Worm (Caenorhabditis elegans) whole organism, L4 larva: ENCODE results near the gene taf-11.1.

Experiments
- ces-1 ChIP-seq: fragments of 150-350 bp; sonication (generic microtip); optimal IDR thresholded peaks from 4 replicates; lab custom pipeline; 2014; ENCODE audit warnings: missing biosample characterization, missing genetic modification reagents, missing genetic modification characterization
- daf-12 ChIP-seq: fragments of 150-350 bp; optimal IDR thresholded peaks from 2 replicates; lab custom pipeline; 2014; ENCODE audit warnings: missing biosample characterization, missing genetic modification reagents, missing genetic modification characterization
- fkh-10 ChIP-seq: fragments of 150-350 bp; optimal IDR thresholded peaks from 2 replicates; lab custom pipeline; 2014; ENCODE audit warnings: missing biosample characterization, missing genetic modification reagents, missing genetic modification characterization
- hlh-30 ChIP-seq: sonication (generic microtip); optimal IDR thresholded peaks from 2 replicates; lab custom pipeline; 2017; ENCODE audit warnings: antibody characterized with exemption, mild to moderate bottlenecking, missing genetic modification characterization, missing compliant biosample characterization; ENCODE audit not compliant: insufficient read depth
- php-3 ChIP-seq: fragments of 200-800 bp; sonication (Bioruptor generic); IDR thresholded peaks from 2 replicates; pipeline ENCODE4 v1.3.6; 2022; ENCODE audit warnings: missing genetic modification reagents, missing genetic modification characterization, missing compliant biosample characterization
- snpc-4 ChIP-seq: fragments of 150-350 bp; optimal IDR thresholded peaks from 2 replicates; lab custom pipeline; 2014; ENCODE audit warnings: missing biosample characterization, missing genetic modification characterization
- ztf-11 ChIP-seq: fragments of 150-350 bp; optimal IDR thresholded peaks from 2 replicates; lab custom pipeline; 2014; ENCODE audit warnings: missing biosample characterization, missing genetic modification characterization

ce11 chrX:4222779-4223387, 32.1 kb upstream of the taf-11.1 start:
- TF ChIP-seq snpc-4 (tag; lab: Kevin White, UChicago) (no peak), hlh-30 (tag; lab: Kevin White, UChicago) (peak; percentile 51), ztf-11 (tag; lab: Kevin White, UChicago) (no peak), daf-12 (tag; lab: Kevin White, UChicago) (no peak), fkh-10 (GFP tag; lab: Kevin White, UChicago) (no peak), ces-1 (GFP tag; lab: Kevin White, UChicago) (no peak), php-3 (peak; percentile 83)
